Fruit fly (Drosophila melanogaster): ENCODE measurements around the gene Qtzl.

DNA sequence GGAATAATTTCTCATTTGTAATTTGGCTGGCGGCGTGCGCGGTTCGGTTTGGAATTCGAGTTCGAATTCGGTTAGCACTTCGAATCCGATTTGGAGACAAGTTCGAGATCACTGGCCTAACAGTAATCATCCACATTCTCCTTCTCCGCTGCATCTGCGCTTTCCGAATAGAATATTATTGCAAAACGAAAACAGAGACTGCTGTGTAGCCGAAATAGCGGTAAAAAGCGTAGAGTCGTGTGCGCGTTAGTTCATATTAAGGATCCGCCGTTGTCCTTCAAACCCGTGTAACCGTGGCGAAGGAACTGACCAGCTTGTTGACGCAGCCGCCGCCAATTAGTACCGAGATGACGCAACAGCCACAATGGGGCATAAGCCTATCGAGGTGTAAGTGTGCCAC, 31.9 kb downstream of the Qtzl start, which contains the start of gene dmGlut:
- no peak for TF ChIP-seq NC2α (GFP tag; optimal IDR thresholded peaks at IDR 0.05)
- no peak for TF ChIP-seq CG6689 (GFP tag; IDR thresholded peaks at IDR 0.05)
- no peak for TF ChIP-seq bcd (GFP tag; optimal IDR thresholded peaks at IDR 0.05)
- TF ChIP-seq CG32772 (GFP tag; IDR thresholded peaks at IDR 0.05), result no peak

All from whole organism, embryonic.